Fruit fly (Drosophila melanogaster) S2 (cell line): Measurements from ENCODE around the gene Dpck.

Source experiments
- CG8478 ChIP-seq: fragments of >200 bp; optimal IDR thresholded peaks from 2 replicates; lab custom pipeline; 2018
- CTCF ChIP-seq, 2 experiments: fragments of >200 bp; optimal IDR thresholded peaks; 2 replicates each; lab custom pipeline; 2018

DNA sequence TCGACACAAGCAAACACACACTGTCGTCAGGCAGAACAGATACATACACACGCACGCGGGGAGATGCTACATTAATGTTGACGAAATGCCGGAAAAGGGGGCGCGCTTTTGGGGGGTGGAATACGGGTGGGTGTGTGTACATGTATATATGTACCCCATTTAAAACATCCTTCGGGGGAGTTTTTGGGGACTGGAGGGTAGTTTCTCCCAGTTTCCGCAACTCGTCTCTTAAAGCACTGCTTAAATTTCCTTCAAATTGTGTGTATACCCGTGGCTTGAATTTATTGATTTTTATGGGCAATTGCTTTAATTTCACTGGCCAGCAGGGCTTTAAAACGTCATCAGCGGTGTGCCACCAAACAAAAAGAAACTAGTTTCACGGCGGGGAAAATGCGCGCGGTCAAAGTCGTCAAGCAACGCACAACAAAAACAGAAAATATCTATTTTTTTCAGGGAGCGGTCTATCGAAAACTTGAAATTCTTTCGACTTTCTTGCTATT is 41.1 kb downstream of the Dpck start:
- no peak for TF ChIP-seq CG8478
- no peak for TF ChIP-seq CTCF (optimal IDR thresholded peaks at IDR 0.05; lab: Kevin White, UChicago)
